Worm (Caenorhabditis elegans) whole organism, L4 larva: ENCODE measurements around the gene F33G12.7.

Experiments used
- D1046.2 ChIP-seq: fragments of 200-800 bp; sonication (Bioruptor generic); IDR thresholded peaks from 2 replicates; pipeline ENCODE4 v1.3.6; 2022; ENCODE audit warnings: missing genetic modification characterization, missing compliant biosample characterization
- F26F4.8 ChIP-seq: fragments of 200-800 bp; sonication (Bioruptor generic); conservative IDR thresholded peaks from 2 replicates; pipeline ENCODE4 v1.3.6; 2022; ENCODE audit warnings: missing genetic modification characterization, missing compliant biosample characterization
- F49E8.2 ChIP-seq: sonication (generic microtip); optimal IDR thresholded peaks from 2 replicates; lab custom pipeline; 2016; ENCODE audit warnings: missing compliant biosample characterization, mild to moderate bottlenecking, missing genetic modification characterization, borderline replicate concordance
- R02D3.7 ChIP-seq: fragments of 150-350 bp; sonication (generic microtip); optimal IDR thresholded peaks from 3 replicates; lab custom pipeline; 2014; ENCODE audit warnings: missing biosample characterization, missing genetic modification characterization
- T26A8.4 ChIP-seq: fragments of 200-800 bp; sonication (Bioruptor generic); IDR thresholded peaks from 2 replicates; pipeline ENCODE4 v1.3.6; 2022; ENCODE audit warnings: missing genetic modification characterization, missing compliant biosample characterization
- Y5F2A.4 ChIP-seq: fragments of 200-800 bp; sonication (Bioruptor generic); optimal IDR thresholded peaks from 2 replicates; lab custom pipeline; 2018; ENCODE audit warnings: mild to moderate bottlenecking, missing genetic modification characterization, missing compliant biosample characterization
- Y75B8A.6 ChIP-seq: fragments of 200-800 bp; sonication (Bioruptor generic); IDR thresholded peaks from 2 replicates; pipeline ENCODE4 v1.3.6; 2022; ENCODE audit warnings: missing genetic modification reagents, missing genetic modification characterization, missing compliant biosample characterization
- ZK546.5 ChIP-seq, 2 experiments: sonication (generic microtip); optimal IDR thresholded peaks; 2 replicates each; lab custom pipeline; 2017; ENCODE audit warnings: missing biosample characterization in 2 of 2, missing genetic modification characterization in 2 of 2
- aha-1 ChIP-seq: fragments of 150-350 bp; peaks from one replicate; lab custom pipeline; 2014; ENCODE audit warnings: missing biosample characterization, missing genetic modification characterization
- arid-1 ChIP-seq: fragments of 200-800 bp; sonication (Bioruptor generic); conservative IDR thresholded peaks from 2 replicates; pipeline ENCODE4 v1.3.6; 2022; ENCODE audit warnings: missing genetic modification reagents, missing genetic modification characterization, missing compliant biosample characterization
- attf-4 ChIP-seq: sonication (generic microtip); optimal IDR thresholded peaks from 3 replicates; lab custom pipeline; 2017; ENCODE audit warnings: missing biosample characterization, missing genetic modification characterization
- ceh-28 ChIP-seq: fragments of 150-350 bp; optimal IDR thresholded peaks from 2 replicates; lab custom pipeline; 2014; ENCODE audit warnings: missing biosample characterization, missing genetic modification reagents, missing genetic modification characterization
- ceh-32 ChIP-seq: sonication (generic microtip); optimal IDR thresholded peaks from 2 replicates; lab custom pipeline; 2016; ENCODE audit warnings: mild to moderate bottlenecking, missing genetic modification characterization, missing compliant biosample characterization; ENCODE audit not compliant: poor library complexity
- ceh-62 ChIP-seq: sonication (generic microtip); optimal IDR thresholded peaks from 2 replicates; lab custom pipeline; 2017; ENCODE audit warnings: missing biosample characterization, missing genetic modification characterization
- ceh-82 ChIP-seq: sonication (generic microtip); optimal IDR thresholded peaks from 2 replicates; lab custom pipeline; 2017; ENCODE audit warnings: missing biosample characterization, missing genetic modification characterization
- cey-2 ChIP-seq: sonication (generic microtip); optimal IDR thresholded peaks from 3 replicates; lab custom pipeline; 2017; ENCODE audit warnings: missing genetic modification characterization, mild to moderate bottlenecking, missing compliant biosample characterization, antibody characterized with exemption, borderline replicate concordance; ENCODE audit not compliant: insufficient read depth
- daf-16 ChIP-seq, 3 experiments: sonication (generic microtip); optimal IDR thresholded peaks; 2 replicates each; lab custom pipeline; 2016 to 2017; ENCODE audit warnings: missing genetic modification characterization in 3 of 3, missing genetic modification reagents in 3 of 3, mild to moderate bottlenecking in 2 of 3, missing compliant biosample characterization in 2 of 3, missing biosample characterization in 1 of 3, moderate library complexity in 1 of 3
- dpl-1 ChIP-seq: fragments of 150-350 bp; optimal IDR thresholded peaks from 2 replicates; lab custom pipeline; 2014; ENCODE audit warnings: missing biosample characterization, missing genetic modification reagents, missing genetic modification characterization
- duxl-1 ChIP-seq: sonication (generic microtip); optimal IDR thresholded peaks from 2 replicates; lab custom pipeline; 2016; ENCODE audit warnings: mild to moderate bottlenecking, missing genetic modification characterization, moderate library complexity, missing compliant biosample characterization; ENCODE audit not compliant: poor library complexity
- egl-27 ChIP-seq: sonication (generic microtip); optimal IDR thresholded peaks from 3 replicates; lab custom pipeline; 2017; ENCODE audit warnings: missing biosample characterization, missing genetic modification reagents, missing genetic modification characterization
- fkh-10 ChIP-seq: fragments of 150-350 bp; optimal IDR thresholded peaks from 2 replicates; lab custom pipeline; 2014; ENCODE audit warnings: missing biosample characterization, missing genetic modification reagents, missing genetic modification characterization
- hlh-11 ChIP-seq: fragments of 200-800 bp; sonication (Bioruptor generic); optimal IDR thresholded peaks from 2 replicates; lab custom pipeline; 2018; ENCODE audit warnings: mild to moderate bottlenecking, missing genetic modification characterization, missing compliant biosample characterization
- hlh-30 ChIP-seq: sonication (generic microtip); optimal IDR thresholded peaks from 2 replicates; lab custom pipeline; 2017; ENCODE audit warnings: antibody characterized with exemption, mild to moderate bottlenecking, missing genetic modification characterization, missing compliant biosample characterization; ENCODE audit not compliant: insufficient read depth
- lim-7 ChIP-seq: fragments of 200-800 bp; sonication (Bioruptor generic); IDR thresholded peaks from 2 replicates; pipeline ENCODE4 v1.3.6; 2022; ENCODE audit warnings: missing genetic modification characterization, missing compliant biosample characterization
- lin-1 ChIP-seq: fragments of 200-800 bp; sonication (Bioruptor generic); IDR thresholded peaks from 2 replicates; pipeline ENCODE4 v1.3.6; 2022; ENCODE audit warnings: missing genetic modification reagents, missing genetic modification characterization, missing compliant biosample characterization
- lin-13 ChIP-seq: fragments of 150-350 bp; optimal IDR thresholded peaks from 2 replicates; lab custom pipeline; 2014; ENCODE audit warnings: missing biosample characterization, missing genetic modification reagents, missing genetic modification characterization
- lin-39 ChIP-seq: fragments of 150-350 bp; optimal IDR thresholded peaks from 2 replicates; lab custom pipeline; 2014; ENCODE audit warnings: missing biosample characterization, missing genetic modification reagents, missing genetic modification characterization
- lir-3 ChIP-seq: sonication (generic microtip); optimal IDR thresholded peaks from 2 replicates; lab custom pipeline; 2016; ENCODE audit warnings: mild to moderate bottlenecking, missing genetic modification characterization, missing compliant biosample characterization
- madf-9 ChIP-seq: fragments of 200-800 bp; sonication (Bioruptor generic); conservative IDR thresholded peaks from 2 replicates; pipeline ENCODE4 v1.3.6; 2022; ENCODE audit warnings: missing genetic modification reagents, missing genetic modification characterization, missing compliant biosample characterization
- mep-1 ChIP-seq: fragments of 150-350 bp; sonication (generic microtip); optimal IDR thresholded peaks from 3 replicates; lab custom pipeline; 2014; ENCODE audit warnings: missing biosample characterization, missing genetic modification characterization
- mes-2 ChIP-seq: sonication (generic microtip); optimal IDR thresholded peaks from 2 replicates; lab custom pipeline; 2016; ENCODE audit warnings: missing genotype, mild to moderate bottlenecking, missing genetic modification characterization, missing compliant biosample characterization; ENCODE audit not compliant: poor library complexity, severe bottlenecking
- nhr-102 ChIP-seq: sonication (generic microtip); optimal IDR thresholded peaks from 2 replicates; lab custom pipeline; 2016; ENCODE audit warnings: mild to moderate bottlenecking, missing genetic modification characterization, moderate library complexity, missing compliant biosample characterization
- nhr-237 ChIP-seq: sonication (generic microtip); optimal IDR thresholded peaks from 2 replicates; lab custom pipeline; 2017; ENCODE audit warnings: missing biosample characterization, missing genetic modification characterization
- nhr-6 ChIP-seq: fragments of 150-350 bp; optimal IDR thresholded peaks from 2 replicates; lab custom pipeline; 2014; ENCODE audit warnings: missing biosample characterization, missing genetic modification characterization
- nhr-77 ChIP-seq: fragments of 150-350 bp; optimal IDR thresholded peaks from 2 replicates; lab custom pipeline; 2014; ENCODE audit warnings: missing biosample characterization, missing genetic modification characterization
- php-3 ChIP-seq: fragments of 200-800 bp; sonication (Bioruptor generic); IDR thresholded peaks from 2 replicates; pipeline ENCODE4 v1.3.6; 2022; ENCODE audit warnings: missing genetic modification reagents, missing genetic modification characterization, missing compliant biosample characterization
- snpc-1.2 ChIP-seq: fragments of 200-800 bp; sonication (Bioruptor generic); IDR thresholded peaks from 2 replicates; pipeline ENCODE4 v1.3.6; 2022; ENCODE audit warnings: missing genetic modification reagents, missing genetic modification characterization, missing compliant biosample characterization
- snpc-4 ChIP-seq: fragments of 150-350 bp; optimal IDR thresholded peaks from 2 replicates; lab custom pipeline; 2014; ENCODE audit warnings: missing biosample characterization, missing genetic modification characterization
- spr-1 ChIP-seq: sonication (generic microtip); optimal IDR thresholded peaks from 2 replicates; lab custom pipeline; 2016; ENCODE audit warnings: mild to moderate bottlenecking, missing genetic modification characterization, missing compliant biosample characterization
- spr-3 ChIP-seq: fragments of 200-800 bp; sonication (Bioruptor generic); optimal IDR thresholded peaks from 2 replicates; lab custom pipeline; 2018; ENCODE audit warnings: mild to moderate bottlenecking, missing genetic modification characterization, missing compliant biosample characterization
- tra-1 ChIP-seq: fragments of 200-800 bp; sonication (Bioruptor generic); IDR thresholded peaks from 2 replicates; pipeline ENCODE4 v1.3.6; 2022; ENCODE audit warnings: missing genetic modification reagents, missing genetic modification characterization, missing compliant biosample characterization
- unc-62 ChIP-seq, 3 experiments: fragments of 150-350 bp in 1 of 3; sonication (generic microtip); optimal IDR thresholded peaks in 2 of 3; peaks in 1 of 3; 1 replicate in 1 of 3; 2 replicates in 2 of 3; lab custom pipeline; 2014 to 2017; ENCODE audit warnings: missing biosample characterization in 3 of 3, missing genetic modification characterization in 3 of 3, missing genetic modification reagents in 3 of 3, missing genotype in 1 of 3
- vab-7 ChIP-seq: fragments of 200-800 bp; sonication (Bioruptor generic); IDR thresholded peaks from 2 replicates; pipeline ENCODE4 v1.3.6; 2022; ENCODE audit warnings: missing genetic modification reagents, missing genetic modification characterization, missing compliant biosample characterization
- zip-2 ChIP-seq: fragments of 150-350 bp; optimal IDR thresholded peaks from 2 replicates; lab custom pipeline; 2014; ENCODE audit warnings: missing biosample characterization, missing genetic modification characterization
- ztf-11 ChIP-seq: fragments of 150-350 bp; optimal IDR thresholded peaks from 2 replicates; lab custom pipeline; 2014; ENCODE audit warnings: missing biosample characterization, missing genetic modification characterization

The F33G12.7 gene

ce11 chrII:5055129-5055666 is 14.7 kb upstream of the F33G12.7 start, which contains the start of the genes ify-1 and rpl-22 (continued):
- TF ChIP-seq lin-13 (peak; percentile 89), Y75B8A.6 (0 out of 2 replicates have a peak, but pooled peaks have one; percentile 36), attf-4 (tag; lab: Kevin White, UChicago) (no peak)

ce11 chrII:5050776-5051175 is 10.3 kb upstream of the F33G12.7 start:
- no peak for TF ChIP-seq ZK546.5 (tag; optimal IDR thresholded peaks at IDR 0.05; lab: Kevin White, UChicago)
- no peak for TF ChIP-seq F26F4.8
- TF ChIP-seq ceh-28 (tag; lab: Kevin White, UChicago) = no peak
- TF ChIP-seq lin-1 (GFP tag; lab: Robert Waterston, UW) = no peak
- no peak for TF ChIP-seq F49E8.2 (tag; lab: Kevin White, UChicago)
- TF ChIP-seq ceh-62 = no peak
- no peak for TF ChIP-seq Y75B8A.6
- TF ChIP-seq lir-3 (tag; lab: Kevin White, UChicago) = no peak
- no peak for TF ChIP-seq madf-9 (GFP tag; lab: Robert Waterston, UW)
- TF ChIP-seq nhr-77 (tag; lab: Kevin White, UChicago) = no peak
- TF ChIP-seq duxl-1 (tag; lab: Kevin White, UChicago) = no peak
- TF ChIP-seq attf-4 (tag; lab: Kevin White, UChicago) = no peak
- no peak for TF ChIP-seq lin-39
- no peak for TF ChIP-seq D1046.2 (GFP tag; lab: Robert Waterston, UW)
- no peak for TF ChIP-seq mep-1
- no peak for TF ChIP-seq egl-27 (tag; lab: Kevin White, UChicago)
- TF ChIP-seq arid-1 (GFP tag; lab: Robert Waterston, UW) = no peak
- no peak for TF ChIP-seq nhr-6 (tag; lab: Kevin White, UChicago)

ce11 chrII:5049865-5050342 is 9.4 kb upstream of the F33G12.7 start, which contains the start of gene F33G12.6:
TSS of gene F33G12.6 (plus strand) at chrII:5049915.
- TF ChIP-seq nhr-77 (tag; lab: Kevin White, UChicago) (no peak), aha-1 (tag; lab: Kevin White, UChicago) (peak; percentile 44), hlh-30 (tag; lab: Kevin White, UChicago) (peak; percentile 15), dpl-1 (GFP tag; lab: Kevin White, UChicago) (no peak), snpc-4 (tag; lab: Kevin White, UChicago) (no peak), unc-62 (GFP tag; optimal IDR thresholded peaks at IDR 0.05 in 1 of 2; lab: Kevin White, UChicago) (peak in 1 of 2 experiments; percentile 66), unc-62 (tag; optimal IDR thresholded peaks at IDR 0.05; lab: Kevin White, UChicago) (no peak), lim-7 (no peak)

- TF ChIP-seq ceh-82 = no peak
- TF ChIP-seq ceh-32 (tag; lab: Kevin White, UChicago) = no peak
- no peak for TF ChIP-seq snpc-1.2 (GFP tag; lab: Robert Waterston, UW)
- TF ChIP-seq spr-3 (GFP tag; lab: Kevin White, UChicago) = no peak
- TF ChIP-seq nhr-102 (tag; lab: Kevin White, UChicago) = no peak
- no peak for TF ChIP-seq vab-7 (GFP tag; lab: Robert Waterston, UW)
- TF ChIP-seq dpl-1 (GFP tag; lab: Kevin White, UChicago) = no peak
- no peak for TF ChIP-seq nhr-237 (tag; lab: Kevin White, UChicago)
- no peak for TF ChIP-seq Y5F2A.4 (GFP tag; lab: Kevin White, UChicago)
- no peak for TF ChIP-seq mes-2
- TF ChIP-seq php-3 = no peak
- TF ChIP-seq cey-2 (tag; lab: Kevin White, UChicago) = peak; percentile 77
- TF ChIP-seq zip-2 (tag; lab: Kevin White, UChicago) = no peak
- TF ChIP-seq tra-1 (GFP tag; lab: Robert Waterston, UW) = no peak
- no peak for TF ChIP-seq lin-1 (GFP tag; lab: Robert Waterston, UW)
- no peak for TF ChIP-seq fkh-10 (GFP tag; lab: Kevin White, UChicago)
- no peak for TF ChIP-seq T26A8.4
- TF ChIP-seq aha-1 (tag; lab: Kevin White, UChicago) = peak; percentile 61
- TF ChIP-seq ztf-11 (tag; lab: Kevin White, UChicago) = no peak
- no peak for TF ChIP-seq R02D3.7 (tag; lab: Kevin White, UChicago)
- peak; percentile 25 for TF ChIP-seq hlh-11
- no peak for TF ChIP-seq spr-1 (tag; lab: Kevin White, UChicago)
- no peak for TF ChIP-seq daf-16 (GFP tag; optimal IDR thresholded peaks at IDR 0.05; lab: Kevin White, UChicago)
- TF ChIP-seq daf-16 (tag; optimal IDR thresholded peaks at IDR 0.05; lab: Kevin White, UChicago) = no peak
Measured at ce11 chrII:5049249-5049648, 8.8 kb upstream of the F33G12.7 start.
